Worm (Caenorhabditis elegans) whole organism, L1 larva: Measurements from ENCODE around the gene pnc-1.

Source experiments
- Y116A8C.19 ChIP-seq: sonication (generic microtip); optimal IDR thresholded peaks from 2 replicates; lab custom pipeline; 2016; ENCODE audit warnings: missing compliant biosample characterization, missing genetic modification characterization, borderline replicate concordance
- aha-1 ChIP-seq: fragments of 150-350 bp; optimal IDR thresholded peaks from 2 replicates; lab custom pipeline; 2014; ENCODE audit warnings: missing biosample characterization, missing genetic modification characterization
- alr-1 ChIP-seq: fragments of 200-800 bp; sonication (Bioruptor generic); optimal IDR thresholded peaks from 2 replicates; lab custom pipeline; 2018; ENCODE audit warnings: borderline replicate concordance, mild to moderate bottlenecking, missing genetic modification characterization, missing compliant biosample characterization
- blmp-1 ChIP-seq: fragments of 150-350 bp; optimal IDR thresholded peaks from 2 replicates; lab custom pipeline; 2014; ENCODE audit warnings: missing biosample characterization, missing genetic modification characterization
- ceh-82 ChIP-seq, 3 experiments: fragments of 150-350 bp in 1 of 3; sonication (generic microtip) in 2 of 3; optimal IDR thresholded peaks; 2 replicates each; lab custom pipeline; 2014 to 2017; ENCODE audit warnings: missing biosample characterization in 3 of 3, missing genetic modification characterization in 3 of 3
- ceh-88 ChIP-seq: fragments of 200-800 bp; sonication (Bioruptor generic); IDR thresholded peaks from 2 replicates; pipeline ENCODE4 v1.3.6; 2022; ENCODE audit warnings: missing genetic modification characterization, missing compliant biosample characterization
- ces-1 ChIP-seq: fragments of 150-350 bp; optimal IDR thresholded peaks from 2 replicates; lab custom pipeline; 2014; ENCODE audit warnings: missing biosample characterization, missing genetic modification reagents, missing genetic modification characterization
- dpl-1 ChIP-seq, 3 experiments: fragments of 150-350 bp in 2 of 3; sonication (generic microtip) in 1 of 3; optimal IDR thresholded peaks; 2 replicates each; lab custom pipeline; 2014 to 2017; ENCODE audit warnings: missing biosample characterization in 3 of 3, missing genetic modification characterization in 3 of 3, missing genetic modification reagents in 3 of 3
- egl-27 ChIP-seq, 2 experiments: fragments of 150-350 bp in 1 of 2; sonication (generic microtip); optimal IDR thresholded peaks; 3 replicates each; lab custom pipeline; 2017 to 2018; ENCODE audit warnings: missing biosample characterization in 2 of 2, missing genetic modification characterization in 2 of 2, missing genetic modification reagents in 2 of 2
- elt-2 ChIP-seq: sonication (generic microtip); optimal IDR thresholded peaks from 2 replicates; lab custom pipeline; 2016; ENCODE audit warnings: missing genetic modification characterization, mild to moderate bottlenecking, inconsistent platforms, missing compliant biosample characterization, missing genetic modification reagents
- elt-3 ChIP-seq, 6 experiments: fragments of 150-350 bp in 1 of 6; sonication (generic microtip); optimal IDR thresholded peaks; 2 replicates each; lab custom pipeline; 2017 to 2018; ENCODE audit warnings: missing biosample characterization in 6 of 6, missing genetic modification characterization in 6 of 6, inconsistent platforms in 1 of 6
- ets-5 ChIP-seq: fragments of 200-800 bp; sonication (Bioruptor generic); IDR thresholded peaks from 2 replicates; pipeline ENCODE4 v1.3.6; 2022; ENCODE audit warnings: missing genetic modification characterization, missing compliant biosample characterization
- fkh-4 ChIP-seq: sonication (generic microtip); optimal IDR thresholded peaks from 2 replicates; lab custom pipeline; 2016; ENCODE audit warnings: missing compliant biosample characterization, missing genetic modification characterization, borderline replicate concordance
- fkh-8 ChIP-seq: sonication (generic microtip); optimal IDR thresholded peaks from 2 replicates; lab custom pipeline; 2016; ENCODE audit warnings: mild to moderate bottlenecking, missing genetic modification characterization, missing compliant biosample characterization
- fos-1 ChIP-seq: fragments of 150-350 bp; optimal IDR thresholded peaks from 2 replicates; lab custom pipeline; 2014; ENCODE audit warnings: missing biosample characterization, missing genetic modification characterization
- hlh-17 ChIP-seq: fragments of 200-800 bp; sonication (Bioruptor generic); optimal IDR thresholded peaks from 2 replicates; lab custom pipeline; 2018; ENCODE audit warnings: missing genetic modification characterization, mild to moderate bottlenecking, missing compliant biosample characterization, moderate library complexity, borderline replicate concordance
- irx-1 ChIP-seq: sonication (generic microtip); optimal IDR thresholded peaks from 2 replicates; lab custom pipeline; 2016; ENCODE audit warnings: missing genetic modification characterization, missing compliant biosample characterization
- isw-1 ChIP-seq: fragments of 200-800 bp; sonication (Bioruptor generic); IDR thresholded peaks from 2 replicates; pipeline ENCODE4 v1.3.6; 2022; ENCODE audit warnings: missing genetic modification characterization, missing compliant biosample characterization
- lin-13 ChIP-seq: fragments of 150-350 bp; optimal IDR thresholded peaks from 2 replicates; lab custom pipeline; 2014; ENCODE audit warnings: missing biosample characterization, missing genetic modification reagents, missing genetic modification characterization
- lin-14 ChIP-seq: fragments of 200-800 bp; sonication (Bioruptor generic); optimal IDR thresholded peaks from 2 replicates; lab custom pipeline; 2018; ENCODE audit warnings: mild to moderate bottlenecking, missing genetic modification characterization, moderate library complexity, missing compliant biosample characterization
- lin-35 ChIP-seq, 2 experiments: fragments of 150-350 bp; optimal IDR thresholded peaks; 2 replicates each; lab custom pipeline; 2014; ENCODE audit warnings: missing biosample characterization in 2 of 2, missing genetic modification characterization in 2 of 2, missing genetic modification reagents in 2 of 2
- lsy-2 ChIP-seq, 2 experiments: fragments of 150-350 bp; optimal IDR thresholded peaks; 2 replicates each; lab custom pipeline; 2014; ENCODE audit warnings: missing biosample characterization in 2 of 2, missing genetic modification characterization in 2 of 2
- mab-9 ChIP-seq: fragments of 200-800 bp; sonication (Bioruptor generic); IDR thresholded peaks from 2 replicates; pipeline ENCODE4 v1.3.6; 2022; ENCODE audit warnings: missing genetic modification reagents, missing genetic modification characterization, missing compliant biosample characterization
- mdl-1 ChIP-seq, 2 experiments: fragments of 150-350 bp; optimal IDR thresholded peaks; 2 replicates each; lab custom pipeline; 2014 to 2017; ENCODE audit warnings: missing biosample characterization in 2 of 2, missing genetic modification characterization in 2 of 2, inconsistent platforms in 1 of 2
- mef-2 ChIP-seq: fragments of 150-350 bp; optimal IDR thresholded peaks from 2 replicates; lab custom pipeline; 2014; ENCODE audit warnings: missing biosample characterization, missing genetic modification characterization
- mep-1 ChIP-seq: fragments of 150-350 bp; optimal IDR thresholded peaks from 2 replicates; lab custom pipeline; 2014; ENCODE audit warnings: missing biosample characterization, missing genetic modification characterization
- nhr-11 ChIP-seq: fragments of 150-350 bp; optimal IDR thresholded peaks from 2 replicates; lab custom pipeline; 2014; ENCODE audit warnings: missing biosample characterization, missing genetic modification characterization
- nhr-20 ChIP-seq: sonication (generic microtip); optimal IDR thresholded peaks from 2 replicates; lab custom pipeline; 2016; ENCODE audit warnings: mild to moderate bottlenecking, missing genetic modification characterization, missing compliant biosample characterization
- nhr-237 ChIP-seq: fragments of 150-350 bp; optimal IDR thresholded peaks from 2 replicates; lab custom pipeline; 2014; ENCODE audit warnings: missing biosample characterization, missing genetic modification characterization
- nhr-28 ChIP-seq: fragments of 150-350 bp; optimal IDR thresholded peaks from 2 replicates; lab custom pipeline; 2014; ENCODE audit warnings: missing biosample characterization, missing genetic modification characterization
- nhr-47 ChIP-seq: sonication (generic microtip); optimal IDR thresholded peaks from 2 replicates; lab custom pipeline; 2016; ENCODE audit warnings: mild to moderate bottlenecking, missing genetic modification characterization, moderate library complexity, missing compliant biosample characterization
- nhr-71 ChIP-seq: sonication (generic microtip); optimal IDR thresholded peaks from 2 replicates; lab custom pipeline; 2016; ENCODE audit warnings: mild to moderate bottlenecking, missing genetic modification characterization, moderate library complexity, missing compliant biosample characterization
- nhr-76 ChIP-seq: sonication (generic microtip); optimal IDR thresholded peaks from 2 replicates; lab custom pipeline; 2017; ENCODE audit warnings: missing biosample characterization, missing genetic modification characterization
- nhr-84 ChIP-seq: sonication (generic microtip); optimal IDR thresholded peaks from 2 replicates; lab custom pipeline; 2017; ENCODE audit warnings: missing biosample characterization, missing genetic modification characterization
- pax-3 ChIP-seq: fragments of 200-800 bp; sonication (Bioruptor generic); optimal IDR thresholded peaks from 2 replicates; lab custom pipeline; 2018; ENCODE audit warnings: mild to moderate bottlenecking, missing genetic modification characterization, moderate library complexity, missing compliant biosample characterization
- skn-1 ChIP-seq: fragments of 150-350 bp; optimal IDR thresholded peaks from 2 replicates; lab custom pipeline; 2014; ENCODE audit warnings: missing biosample characterization, missing genetic modification characterization
- swsn-7 ChIP-seq: sonication (generic microtip); optimal IDR thresholded peaks from 2 replicates; lab custom pipeline; 2016; ENCODE audit warnings: missing genetic modification characterization, missing compliant biosample characterization
- tbx-2 ChIP-seq: sonication (generic microtip); optimal IDR thresholded peaks from 2 replicates; lab custom pipeline; 2016; ENCODE audit warnings: missing genetic modification characterization, missing compliant biosample characterization
- tlp-1 ChIP-seq: fragments of 150-350 bp; optimal IDR thresholded peaks from 2 replicates; lab custom pipeline; 2014; ENCODE audit warnings: missing biosample characterization, missing genetic modification characterization
- unc-30 ChIP-seq: sonication (generic microtip); optimal IDR thresholded peaks from 2 replicates; lab custom pipeline; 2017; ENCODE audit warnings: missing biosample characterization, missing genetic modification characterization
- unc-62 ChIP-seq: fragments of 150-350 bp; optimal IDR thresholded peaks from 2 replicates; lab custom pipeline; 2014; ENCODE audit warnings: missing biosample characterization, missing genetic modification reagents, missing genetic modification characterization
- unc-86 ChIP-seq: sonication (generic microtip); optimal IDR thresholded peaks from 2 replicates; lab custom pipeline; 2016; ENCODE audit warnings: missing genetic modification characterization, missing compliant biosample characterization
- unc-98 ChIP-seq: fragments of 200-800 bp; sonication (Bioruptor generic); IDR thresholded peaks from 2 replicates; pipeline ENCODE4 v1.3.6; 2022; ENCODE audit warnings: missing genetic modification characterization, missing compliant biosample characterization
- vab-15 ChIP-seq: sonication (generic microtip); optimal IDR thresholded peaks from 2 replicates; lab custom pipeline; 2017; ENCODE audit warnings: missing genotype, mild to moderate bottlenecking, missing genetic modification characterization, missing compliant biosample characterization
- xbp-1 ChIP-seq: sonication (generic microtip); optimal IDR thresholded peaks from 2 replicates; lab custom pipeline; 2016; ENCODE audit warnings: missing genetic modification characterization, missing compliant biosample characterization
- ztf-11 ChIP-seq, 2 experiments: sonication (generic microtip); optimal IDR thresholded peaks; 2 replicates each; lab custom pipeline; 2016 to 2017; ENCODE audit warnings: missing genetic modification characterization in 2 of 2, missing biosample characterization in 1 of 2, missing compliant biosample characterization in 1 of 2

The pnc-1 gene

DNA sequence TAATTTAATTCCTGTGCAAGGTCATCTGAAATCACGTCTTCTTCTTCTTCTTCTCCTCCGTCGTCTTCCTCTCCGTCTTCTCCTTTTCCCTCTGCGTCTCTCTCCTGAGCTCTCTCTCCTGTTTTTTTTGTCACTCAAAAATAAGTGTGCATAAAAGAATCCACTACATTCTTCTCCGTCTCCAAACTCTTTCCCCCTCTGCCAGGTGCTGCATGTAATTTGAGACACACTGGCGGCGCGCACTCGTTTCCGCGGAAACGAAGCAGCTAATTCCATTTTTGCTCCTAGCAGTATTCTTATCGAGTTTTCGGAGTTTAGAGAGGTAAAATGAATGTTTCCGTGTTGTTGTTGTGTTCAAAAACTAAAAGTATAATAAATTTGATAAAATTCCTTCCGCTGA is 1.8 kb downstream of the pnc-1 start (continued):
- TF ChIP-seq fos-1 (tag; lab: Kevin White, UChicago) (no peak), unc-86 (no peak), nhr-11 (tag; lab: Kevin White, UChicago) (no peak), pax-3 (tag; lab: Kevin White, UChicago) (no peak), mef-2 (tag; lab: Kevin White, UChicago) (no peak), nhr-20 (tag; lab: Kevin White, UChicago) (no peak), tlp-1 (no peak), ceh-82 (tag; optimal IDR thresholded peaks at IDR 0.05; lab: Kevin White, UChicago) (peak in 1 of 3 experiments; percentile 23), lin-14 (GFP tag; lab: Kevin White, UChicago) (peak; percentile 49), tbx-2 (tag; lab: Kevin White, UChicago) (no peak), nhr-47 (tag; lab: Kevin White, UChicago) (peak; percentile 2), nhr-71 (tag; lab: Kevin White, UChicago) (peak; percentile 46), blmp-1 (tag; lab: Kevin White, UChicago) (no peak)

DNA sequence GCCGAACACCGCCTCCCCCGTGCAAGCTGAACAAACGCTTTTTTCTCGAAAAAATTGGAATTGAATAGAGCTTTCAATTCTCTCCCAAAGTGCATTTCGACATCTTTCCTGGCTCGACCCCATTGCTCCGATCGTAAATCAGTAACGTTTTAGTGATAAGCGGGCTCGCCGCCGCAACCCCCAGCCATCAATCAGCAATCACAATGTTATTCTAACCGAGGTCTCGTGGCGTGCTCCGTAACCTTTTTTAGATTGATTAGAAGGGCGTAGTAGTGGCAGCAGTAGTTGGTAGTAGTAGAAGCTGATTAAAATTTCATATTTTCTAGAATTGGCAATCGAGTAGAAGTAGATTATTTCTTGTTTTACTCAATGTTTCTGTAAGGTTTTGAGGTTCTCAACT is 3.1 kb downstream of the pnc-1 start:
- TF ChIP-seq unc-62 (GFP tag; lab: Kevin White, UChicago) = no peak
- TF ChIP-seq elt-2 (tag; lab: Kevin White, UChicago) = peak; percentile 5

DNA sequence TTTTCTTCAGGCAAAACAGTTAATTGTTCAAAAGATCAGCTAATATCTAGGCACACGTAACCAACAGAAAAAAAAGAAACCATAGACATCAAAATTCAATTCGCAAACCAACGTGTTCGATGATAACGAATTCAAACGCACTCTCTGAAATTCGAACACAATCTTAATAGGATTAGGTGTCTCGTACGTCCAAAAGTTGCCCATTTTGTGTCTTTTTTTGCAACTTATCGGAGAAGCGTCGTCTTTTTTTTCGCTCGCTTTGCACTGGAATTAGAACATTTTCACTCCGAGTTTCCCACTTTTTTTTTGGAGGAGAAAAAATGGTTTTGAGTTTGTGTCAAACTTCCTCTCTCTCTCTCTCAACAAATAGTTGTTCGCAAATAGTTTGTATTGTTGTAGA is 4.8 kb downstream of the pnc-1 start:
- no peak for TF ChIP-seq skn-1 (tag; lab: Kevin White, UChicago)
- no peak for TF ChIP-seq mab-9 (GFP tag; lab: Robert Waterston, UW)
- TF ChIP-seq unc-86 = no peak
- TF ChIP-seq nhr-71 (tag; lab: Kevin White, UChicago) = no peak
- no peak for TF ChIP-seq isw-1
- TF ChIP-seq nhr-76 (tag; lab: Kevin White, UChicago) = no peak
- no peak for TF ChIP-seq ces-1
- no peak for TF ChIP-seq mef-2 (tag; lab: Kevin White, UChicago)
- no peak for TF ChIP-seq xbp-1 (tag; lab: Kevin White, UChicago)
- TF ChIP-seq aha-1 (tag; lab: Kevin White, UChicago) = no peak
- TF ChIP-seq swsn-7 (tag; lab: Kevin White, UChicago) = no peak
- no peak for TF ChIP-seq ceh-82 (tag; optimal IDR thresholded peaks at IDR 0.05; lab: Kevin White, UChicago)

DNA sequence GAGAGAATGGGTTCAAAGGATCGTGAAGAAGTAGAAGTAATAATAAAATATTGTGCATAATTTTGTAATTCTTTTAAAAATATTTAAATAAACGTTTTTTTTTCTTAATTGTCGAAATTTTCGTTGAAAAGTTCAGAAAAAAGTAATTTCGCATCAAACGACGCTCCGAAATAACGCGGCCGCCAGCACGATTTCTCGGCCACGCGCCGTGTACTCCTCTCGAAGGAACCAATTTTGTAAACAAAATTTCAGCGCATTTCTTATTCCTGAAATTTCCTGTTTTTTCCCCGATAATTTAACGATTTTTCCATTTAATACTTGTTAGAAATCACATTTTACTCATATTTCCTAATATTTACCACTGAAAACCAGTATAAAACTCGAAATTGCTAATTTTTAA is 7.8 kb downstream of the pnc-1 start, which contains the start of gene Y38C1AA.12:
TSS of gene Y38C1AA.12 (plus strand) at position 211 of the 400 bp plus-strand sequence.
- TF ChIP-seq nhr-71 (tag; lab: Kevin White, UChicago) (peak; percentile 94), mdl-1 (tag; optimal IDR thresholded peaks at IDR 0.05; lab: Kevin White, UChicago) (peak in 1 of 2 experiments; percentile 56), mep-1 (tag; lab: Kevin White, UChicago) (peak; percentile 89), fkh-8 (tag; lab: Kevin White, UChicago) (peak; percentile 93), swsn-7 (tag; lab: Kevin White, UChicago) (peak; percentile 89), nhr-47 (tag; lab: Kevin White, UChicago) (peak; percentile 94), tbx-2 (tag; lab: Kevin White, UChicago) (peak; percentile 92), ets-5 (GFP tag; lab: Robert Waterston, UW) (no peak), irx-1 (tag; lab: Kevin White, UChicago) (peak; percentile 97), unc-30 (tag; lab: Kevin White, UChicago) (no peak), mef-2 (tag; lab: Kevin White, UChicago) (no peak), mab-9 (GFP tag; lab: Robert Waterston, UW) (peak; percentile 71; the same call in 1 of the 2 replicates), fkh-4 (tag; lab: Kevin White, UChicago) (peak; percentile 96), alr-1 (tag; lab: Kevin White, UChicago) (no peak), hlh-17 (GFP tag; lab: Kevin White, UChicago) (no peak), nhr-28 (no peak), nhr-84 (no peak), lin-13 (GFP tag; lab: Kevin White, UChicago) (peak; percentile 84), ceh-88 (GFP tag; lab: Robert Waterston, UW) (peak; percentile 75), pax-3 (tag; lab: Kevin White, UChicago) (peak; percentile 92), dpl-1 (GFP tag; optimal IDR thresholded peaks at IDR 0.05; lab: Kevin White, UChicago) (peak; percentile 59 to 79 (median 73)), vab-15 (tag; lab: Kevin White, UChicago) (peak; percentile 79), ztf-11 (tag; optimal IDR thresholded peaks at IDR 0.05; lab: Kevin White, UChicago) (peak in 1 of 2 experiments; percentile 97), nhr-237 (peak; percentile 33), egl-27 (tag; optimal IDR thresholded peaks at IDR 0.05; lab: Kevin White, UChicago) (no peak), lin-35 (GFP tag; optimal IDR thresholded peaks at IDR 0.05; lab: Kevin White, UChicago) (peak; percentile 83 to 85), unc-98 (GFP tag; lab: Robert Waterston, UW) (peak; percentile 82), elt-3 (tag; optimal IDR thresholded peaks at IDR 0.05; lab: Kevin White, UChicago) (peak in 2 of 6 experiments; percentile 14 to 32), lsy-2 (tag; optimal IDR thresholded peaks at IDR 0.05; lab: Kevin White, UChicago) (peak; percentile 84 to 88), Y116A8C.19 (tag; lab: Kevin White, UChicago) (peak; percentile 83)
